Fruit fly (Drosophila melanogaster) S2 (cell line): ENCODE results near the gene Mon1.

Source experiments
- CG8478 ChIP-seq: fragments of >200 bp; optimal IDR thresholded peaks from 2 replicates; lab custom pipeline; 2018
- CTCF ChIP-seq, 2 experiments: fragments of >200 bp; optimal IDR thresholded peaks; 2 replicates each; lab custom pipeline; 2018

- TF ChIP-seq CG8478 (no peak), CTCF (optimal IDR thresholded peaks at IDR 0.05; lab: Kevin White, UChicago) (no peak)
These were observed 5.7 kb downstream of the Mon1 start for dm6 chr2L:4856118-4856517.
